Fruit fly (Drosophila melanogaster): ENCODE results near the gene CG11000.

The CG11000 gene

DNA sequence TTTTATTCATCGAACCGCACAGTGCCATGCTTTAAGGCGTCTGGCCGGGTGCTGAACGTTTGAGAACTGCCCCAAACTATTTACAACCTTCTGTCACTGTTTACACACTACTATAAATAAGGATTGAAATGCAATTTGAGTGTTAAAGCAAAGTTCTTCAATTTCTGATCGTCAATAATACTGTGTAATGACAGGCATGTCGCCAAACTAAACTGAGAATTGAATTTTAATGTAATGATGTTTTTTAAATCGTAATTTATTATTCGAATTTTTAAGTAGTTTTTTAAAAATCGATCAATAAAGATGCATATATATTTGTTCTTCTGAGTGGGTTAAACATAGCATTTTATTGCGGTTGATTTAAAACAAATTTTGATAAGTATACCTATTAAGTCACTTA is 21.2 kb upstream of the CG11000 start, which contains the start of gene CG2082:
TSS of gene CG2082 (minus strand) at position 101 of the 400 bp plus-strand sequence.
- TF ChIP-seq Mnt (GFP tag; optimal IDR thresholded peaks at IDR 0.05) = no peak
- no peak for TF ChIP-seq bab1 (GFP tag; optimal IDR thresholded peaks at IDR 0.05)
- no peak for TF ChIP-seq CG14711 (tag; optimal IDR thresholded peaks at IDR 0.05)
- no peak for TF ChIP-seq Hr96 (GFP tag; optimal IDR thresholded peaks at IDR 0.05)
- TF ChIP-seq CG11617 (GFP tag; optimal IDR thresholded peaks at IDR 0.05) = no peak
- no peak for TF ChIP-seq ovo (GFP tag; optimal IDR thresholded peaks at IDR 0.05)
- TF ChIP-seq CG7101 (tag; optimal IDR thresholded peaks at IDR 0.05) = no peak
- no peak for TF ChIP-seq CG12768 (GFP tag; optimal IDR thresholded peaks at IDR 0.05)
- no peak for TF ChIP-seq Crg-1 (GFP tag; optimal IDR thresholded peaks at IDR 0.05)
- TF ChIP-seq pad (GFP tag; optimal IDR thresholded peaks at IDR 0.05) = no peak

DNA sequence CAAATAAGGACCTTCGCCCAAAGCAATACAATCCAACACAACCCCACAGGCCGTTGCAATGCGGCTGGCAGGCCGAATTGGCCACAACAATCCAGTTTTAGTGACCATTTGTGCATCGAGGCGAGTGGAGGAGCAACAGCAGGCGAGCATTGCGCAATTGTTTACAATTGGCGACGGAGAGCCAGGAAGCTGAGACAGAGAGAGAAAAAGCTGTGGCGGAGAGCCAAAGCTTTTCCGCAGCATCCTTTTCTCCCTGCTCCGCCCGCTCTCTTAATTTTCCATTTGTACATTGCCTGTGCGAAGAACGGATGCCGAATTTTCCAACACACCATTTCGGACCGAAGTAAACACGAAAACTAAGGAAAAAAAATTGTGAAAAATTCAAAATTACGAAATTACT is 20.7 kb upstream of the CG11000 start, which contains the start of gene kat-60L1:
TSS of gene kat-60L1 (plus strand) at position 301 of the 400 bp plus-strand sequence.
- TF ChIP-seq Crg-1 (GFP tag; optimal IDR thresholded peaks at IDR 0.05) (no peak), Hr96 (GFP tag; optimal IDR thresholded peaks at IDR 0.05) (no peak), toe (GFP tag; optimal IDR thresholded peaks at IDR 0.05) (no peak), CG7101 (tag; optimal IDR thresholded peaks at IDR 0.05) (no peak)

dm6 chr3R:5789025-5789953 is 12.8 kb upstream of the CG11000 start, which contains the start of the genes Hat1 and Rpn5:
Gene Hat1 (minus strand): TSS chr3R:5789384.
Gene Rpn5 (plus strand): TSS chr3R:5789493.
- TF ChIP-seq cnc (optimal IDR thresholded peaks at IDR 0.05) (peak; percentile 98 to 99), CG7045 (GFP tag; optimal IDR thresholded peaks at IDR 0.05) (peak; percentile 81), Mnt (GFP tag; optimal IDR thresholded peaks at IDR 0.05) (peak; percentile 84), Crg-1 (GFP tag; optimal IDR thresholded peaks at IDR 0.05) (peak; percentile 94), tj (GFP tag; optimal IDR thresholded peaks at IDR 0.05) (peak; percentile 70), CG33017 (tag; optimal IDR thresholded peaks at IDR 0.05) (peak; percentile 51), kay (GFP tag; ENCODE audit: borderline replicate concordance) (no peak), pad (GFP tag; optimal IDR thresholded peaks at IDR 0.05) (peak; percentile 80), ovo (GFP tag; optimal IDR thresholded peaks at IDR 0.05) (peak; percentile 67), CG12768 (GFP tag; optimal IDR thresholded peaks at IDR 0.05) (peak; percentile 79), CG5204 (GFP tag; optimal IDR thresholded peaks at IDR 0.05) (peak; percentile 88), CG11617 (GFP tag; optimal IDR thresholded peaks at IDR 0.05) (peak; percentile 89), toe (GFP tag; optimal IDR thresholded peaks at IDR 0.05) (peak; percentile 94), Clk (GFP tag; optimal IDR thresholded peaks at IDR 0.05) (peak; percentile 59), cic (GFP tag; optimal IDR thresholded peaks at IDR 0.05) (peak; percentile 48), CG7101 (tag; optimal IDR thresholded peaks at IDR 0.05) (peak; percentile 81), CG14711 (tag; optimal IDR thresholded peaks at IDR 0.05) (peak; percentile 89), Hr96 (GFP tag; optimal IDR thresholded peaks at IDR 0.05) (peak; percentile 92), bab1 (GFP tag; optimal IDR thresholded peaks at IDR 0.05) (peak; percentile 83), CG1620 (GFP tag; optimal IDR thresholded peaks at IDR 0.05) (peak; percentile 94)

dm6 chr3R:5791497-5791896 is 10.6 kb upstream of the CG11000 start, which contains the start of gene Hpf1:
Gene Hpf1 (plus strand): TSS chr3R:5791879.
- TF ChIP-seq CG11617 (GFP tag; optimal IDR thresholded peaks at IDR 0.05) (peak; percentile 98), CG1620 (GFP tag; optimal IDR thresholded peaks at IDR 0.05) (peak; percentile 99), Mnt (GFP tag; optimal IDR thresholded peaks at IDR 0.05) (peak; percentile 96), pad (GFP tag; optimal IDR thresholded peaks at IDR 0.05) (peak; percentile 93), CG12768 (GFP tag; optimal IDR thresholded peaks at IDR 0.05) (peak; percentile 99), toe (GFP tag; optimal IDR thresholded peaks at IDR 0.05) (peak; percentile 99), bab1 (GFP tag; optimal IDR thresholded peaks at IDR 0.05) (peak; percentile 99), CG7101 (tag; optimal IDR thresholded peaks at IDR 0.05) (peak; percentile 99), tj (GFP tag; optimal IDR thresholded peaks at IDR 0.05) (peak; percentile 88), Hr96 (GFP tag; optimal IDR thresholded peaks at IDR 0.05) (peak; percentile 99), Clk (GFP tag; optimal IDR thresholded peaks at IDR 0.05) (peak; percentile 96), CG33017 (tag; optimal IDR thresholded peaks at IDR 0.05) (peak; percentile 99), cic (GFP tag; optimal IDR thresholded peaks at IDR 0.05) (peak; percentile 89), kay (GFP tag; ENCODE audit: borderline replicate concordance) (no peak), cnc (optimal IDR thresholded peaks at IDR 0.05) (peak; percentile 96 to 98), CG14711 (tag; optimal IDR thresholded peaks at IDR 0.05) (peak; percentile 98), Crg-1 (GFP tag; optimal IDR thresholded peaks at IDR 0.05) (peak; percentile 99), CG5204 (GFP tag; optimal IDR thresholded peaks at IDR 0.05) (peak; percentile 99), CG7045 (GFP tag; optimal IDR thresholded peaks at IDR 0.05) (peak; percentile 99), ovo (GFP tag; optimal IDR thresholded peaks at IDR 0.05) (peak; percentile 96)

- TF ChIP-seq CG7101 (tag; optimal IDR thresholded peaks at IDR 0.05) = no peak
- no peak for TF ChIP-seq CG12768 (GFP tag; optimal IDR thresholded peaks at IDR 0.05)
- TF ChIP-seq kay (GFP tag; ENCODE audit: borderline replicate concordance) = no peak
- no peak for TF ChIP-seq CG14711 (tag; optimal IDR thresholded peaks at IDR 0.05)
- TF ChIP-seq cic (GFP tag; optimal IDR thresholded peaks at IDR 0.05) = no peak
- no peak for TF ChIP-seq CG1620 (GFP tag; optimal IDR thresholded peaks at IDR 0.05)
- no peak for TF ChIP-seq toe (GFP tag; optimal IDR thresholded peaks at IDR 0.05)
- no peak for TF ChIP-seq CG33017 (tag; optimal IDR thresholded peaks at IDR 0.05)
- TF ChIP-seq ovo (GFP tag; optimal IDR thresholded peaks at IDR 0.05) = no peak
- no peak for TF ChIP-seq bab1 (GFP tag; optimal IDR thresholded peaks at IDR 0.05)
These were observed 7.7 kb upstream of the CG11000 start, which contains the start of the genes PSMG1 and CG10979 for dm6 chr3R:5794267-5795089. Gene PSMG1 (minus strand): TSS chr3R:5794317. Gene CG10979 (plus strand): TSS chr3R:5794705.

Data from whole organism, adult.